Worm (Caenorhabditis elegans): ENCODE data around the gene C16D2.3.
A peak's percentile ranks its signal among the peaks of the same experiment; 100 is the strongest.

The C16D2.3 gene

ce11 chrII:9165762-9166460 is 28.0 kb downstream of the C16D2.3 start, which contains the start of gene W07A12.8:
TSS of gene W07A12.8 (minus strand) at chrII:9165812.
- TF ChIP-seq ces-1 (GFP tag; optimal IDR thresholded peaks at IDR 0.05) (peak; percentile 43), mls-2 (tag; optimal IDR thresholded peaks at IDR 0.05) (no peak)

- no peak for TF ChIP-seq lin-32 (GFP tag; optimal IDR thresholded peaks at IDR 0.05)
- no peak for TF ChIP-seq zip-8 (tag; optimal IDR thresholded peaks at IDR 0.05)
- no peak for TF ChIP-seq nhr-28 (tag; optimal IDR thresholded peaks at IDR 0.05)
- no peak for TF ChIP-seq hlh-1 (tag; optimal IDR thresholded peaks at IDR 0.05)
- TF ChIP-seq drap-1 (GFP tag; optimal IDR thresholded peaks at IDR 0.05) = no peak
- TF ChIP-seq snpc-4 (tag; optimal IDR thresholded peaks at IDR 0.05) = no peak
- TF ChIP-seq mls-2 (tag; optimal IDR thresholded peaks at IDR 0.05) = no peak
- TF ChIP-seq nhr-2 (tag; optimal IDR thresholded peaks at IDR 0.05) = no peak
- TF ChIP-seq ham-2 (GFP tag; optimal IDR thresholded peaks at IDR 0.05) = no peak
- TF ChIP-seq tbx-8 (GFP tag; optimal IDR thresholded peaks at IDR 0.05) = no peak
- no peak for TF ChIP-seq unc-120 (tag; optimal IDR thresholded peaks at IDR 0.05; ENCODE audit: poor library complexity, severe bottlenecking)
- TF ChIP-seq sptf-1 (tag; optimal IDR thresholded peaks at IDR 0.05) = no peak
Measured at ce11 chrII:9167730-9168129, 29.8 kb downstream of the C16D2.3 start, which contains the start of gene T23G7.3. TSS of gene T23G7.3 (minus strand) at chrII:9167830.

ce11 chrII:9169450-9169960 is 31.6 kb downstream of the C16D2.3 start, which contains the start of gene dpl-1:
TSS of gene dpl-1 (plus strand) at chrII:9169910.
- TF ChIP-seq unc-62 (GFP tag; optimal IDR thresholded peaks at IDR 0.05) = no peak
- no peak for TF ChIP-seq cnd-1 (tag; optimal IDR thresholded peaks at IDR 0.05)
- peak; percentile 71 for TF ChIP-seq mep-1 (tag; optimal IDR thresholded peaks at IDR 0.05)
- peak; percentile 24 for TF ChIP-seq lsy-2 (tag; optimal IDR thresholded peaks at IDR 0.05)

- TF ChIP-seq nhr-28 (tag; optimal IDR thresholded peaks at IDR 0.05) = no peak
- TF ChIP-seq nhr-76 (tag; optimal IDR thresholded peaks at IDR 0.05) = no peak
- TF ChIP-seq mls-2 (tag; optimal IDR thresholded peaks at IDR 0.05) = no peak
- no peak for TF ChIP-seq lin-32 (GFP tag; optimal IDR thresholded peaks at IDR 0.05)
- TF ChIP-seq hlh-1 (tag; optimal IDR thresholded peaks at IDR 0.05) = no peak
- TF ChIP-seq pha-4 (tag; optimal IDR thresholded peaks at IDR 0.05) = no peak
- no peak for TF ChIP-seq flh-1 (GFP tag; optimal IDR thresholded peaks at IDR 0.05)
- no peak for TF ChIP-seq zip-8 (tag; optimal IDR thresholded peaks at IDR 0.05)
- TF ChIP-seq drap-1 (GFP tag; optimal IDR thresholded peaks at IDR 0.05) = no peak
- TF ChIP-seq M03D4.4 (tag; optimal IDR thresholded peaks at IDR 0.05) = no peak
- TF ChIP-seq elt-1 (tag; optimal IDR thresholded peaks at IDR 0.05; ENCODE audit: borderline replicate concordance, insufficient read depth) = no peak
- TF ChIP-seq ceh-43 (GFP tag; optimal IDR thresholded peaks at IDR 0.05) = no peak
- no peak for TF ChIP-seq mep-1 (tag; optimal IDR thresholded peaks at IDR 0.05)
Measured at ce11 chrII:9170048-9170447, 32.1 kb downstream of the C16D2.3 start.

ce11 chrII:9170851-9171250 is 32.9 kb downstream of the C16D2.3 start:
- no peak for TF ChIP-seq ztf-11 (tag; optimal IDR thresholded peaks at IDR 0.05)
- TF ChIP-seq nhr-237 (tag; optimal IDR thresholded peaks at IDR 0.05) = no peak
- TF ChIP-seq lsy-2 (tag; optimal IDR thresholded peaks at IDR 0.05) = no peak
- no peak for TF ChIP-seq blmp-1 (tag; optimal IDR thresholded peaks at IDR 0.05)
- no peak for TF ChIP-seq unc-120 (tag; optimal IDR thresholded peaks at IDR 0.05; ENCODE audit: poor library complexity, severe bottlenecking)
- no peak for TF ChIP-seq mab-5 (tag; optimal IDR thresholded peaks at IDR 0.05)
- TF ChIP-seq ceh-83 (GFP tag; optimal IDR thresholded peaks at IDR 0.05) = no peak
- no peak for TF ChIP-seq ceh-39 (tag; optimal IDR thresholded peaks at IDR 0.05)
- no peak for TF ChIP-seq lin-13 (tag; optimal IDR thresholded peaks at IDR 0.05)
- TF ChIP-seq unc-39 (tag; optimal IDR thresholded peaks at IDR 0.05) = no peak
- no peak for TF ChIP-seq elt-3 (tag; optimal IDR thresholded peaks at IDR 0.05)
- no peak for TF ChIP-seq flh-1 (GFP tag; optimal IDR thresholded peaks at IDR 0.05)
- TF ChIP-seq pha-4 (tag; optimal IDR thresholded peaks at IDR 0.05) = no peak
- TF ChIP-seq elt-1 (tag; optimal IDR thresholded peaks at IDR 0.05; ENCODE audit: borderline replicate concordance, insufficient read depth) = no peak
- TF ChIP-seq tbx-8 (GFP tag; optimal IDR thresholded peaks at IDR 0.05) = no peak
- no peak for TF ChIP-seq M03D4.4 (tag; optimal IDR thresholded peaks at IDR 0.05)
- no peak for TF ChIP-seq mls-2 (tag; optimal IDR thresholded peaks at IDR 0.05)
- TF ChIP-seq mep-1 (tag; optimal IDR thresholded peaks at IDR 0.05) = no peak
- no peak for TF ChIP-seq ceh-43 (GFP tag; optimal IDR thresholded peaks at IDR 0.05)
- TF ChIP-seq hlh-1 (tag; optimal IDR thresholded peaks at IDR 0.05) = no peak

Data from whole organism, mixed stage, embryonic.